Worm (Caenorhabditis elegans): ENCODE data around the gene fbxb-22.

DNA sequence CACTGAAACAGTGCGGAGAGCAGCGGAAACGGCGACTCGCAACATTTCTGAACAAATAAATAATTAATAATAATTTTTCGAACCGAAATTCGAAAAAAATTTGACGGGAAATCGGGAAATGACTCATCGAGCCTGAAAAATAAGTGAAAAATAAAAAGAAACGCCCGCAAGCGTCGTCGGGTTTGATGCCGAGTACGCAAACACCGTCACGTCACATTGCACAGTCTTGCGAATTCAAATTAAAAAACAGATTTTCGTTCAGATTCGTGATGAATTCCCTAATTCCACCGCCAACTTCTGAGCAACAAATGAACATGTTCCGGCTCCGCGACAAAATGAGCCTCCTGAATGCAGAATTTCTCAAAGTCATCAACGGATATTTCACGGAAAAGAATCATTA, 32.1 kb upstream of the fbxb-22 start, which contains the start of the genes ndab-1 and npp-16:
- TF ChIP-seq W03F9.2 (tag; optimal IDR thresholded peaks at IDR 0.05) (no peak), him-1 (tag; optimal IDR thresholded peaks at IDR 0.05) (no peak)

Measured in whole organism, L4/young adult.